Worm (Caenorhabditis elegans) whole organism, L2 larva: ENCODE data around the gene gcy-11.
A peak's percentile ranks its signal among the peaks of the same experiment; 100 is the strongest.

Source experiments
- F13H6.1 ChIP-seq: sonication (generic microtip); optimal IDR thresholded peaks from 2 replicates; lab custom pipeline; 2016; ENCODE audit warnings: missing genetic modification characterization, missing compliant biosample characterization
- Y55F3AM.14 ChIP-seq: fragments of 200-800 bp; sonication (Bioruptor generic); optimal IDR thresholded peaks from 2 replicates; lab custom pipeline; 2018; ENCODE audit warnings: mild to moderate bottlenecking, missing genetic modification characterization, missing compliant biosample characterization
- ZK546.5 ChIP-seq: sonication (generic microtip); optimal IDR thresholded peaks from 2 replicates; lab custom pipeline; 2017; ENCODE audit warnings: missing biosample characterization, missing genetic modification characterization
- aly-2 ChIP-seq: fragments of 150-350 bp; optimal IDR thresholded peaks from 2 replicates; lab custom pipeline; 2014; ENCODE audit warnings: missing biosample characterization, missing genetic modification characterization
- ama-1 ChIP-seq: fragments of 150-350 bp; optimal IDR thresholded peaks from 2 replicates; lab custom pipeline; 2018; ENCODE audit warnings: inconsistent platforms
- ceh-82 ChIP-seq: fragments of 150-350 bp; optimal IDR thresholded peaks from 2 replicates; lab custom pipeline; 2014; ENCODE audit warnings: missing biosample characterization, missing genetic modification characterization
- crh-2 ChIP-seq: sonication (generic microtip); optimal IDR thresholded peaks from 2 replicates; lab custom pipeline; 2017; ENCODE audit warnings: missing biosample characterization, missing genetic modification characterization
- dmd-4 ChIP-seq: sonication (generic microtip); optimal IDR thresholded peaks from 2 replicates; lab custom pipeline; 2017; ENCODE audit warnings: missing biosample characterization, missing genetic modification characterization
- egl-27 ChIP-seq: sonication (generic microtip); optimal IDR thresholded peaks from 3 replicates; lab custom pipeline; 2017; ENCODE audit warnings: missing biosample characterization, missing genetic modification reagents, missing genetic modification characterization
- elt-1 ChIP-seq: fragments of 150-350 bp; optimal IDR thresholded peaks from 2 replicates; lab custom pipeline; 2014; ENCODE audit warnings: missing biosample characterization, missing genetic modification characterization
- elt-3 ChIP-seq: sonication (generic microtip); optimal IDR thresholded peaks from 2 replicates; lab custom pipeline; 2017; ENCODE audit warnings: missing biosample characterization, missing genetic modification characterization
- fos-1 ChIP-seq: fragments of 150-350 bp; optimal IDR thresholded peaks from 2 replicates; lab custom pipeline; 2014; ENCODE audit warnings: missing biosample characterization, missing genetic modification characterization
- gmeb-1 ChIP-seq: fragments of 150-350 bp; optimal IDR thresholded peaks from 2 replicates; lab custom pipeline; 2014; ENCODE audit warnings: missing biosample characterization, missing genetic modification characterization
- lin-11 ChIP-seq: fragments of 150-350 bp; sonication (generic microtip); optimal IDR thresholded peaks from 2 replicates; lab custom pipeline; 2014; ENCODE audit warnings: missing biosample characterization, missing genetic modification characterization, inconsistent platforms, mixed read lengths
- lin-39 ChIP-seq: fragments of 150-350 bp; optimal IDR thresholded peaks from 2 replicates; lab custom pipeline; 2014; ENCODE audit warnings: missing biosample characterization, missing genetic modification reagents, missing genetic modification characterization
- lsy-2 ChIP-seq, 2 experiments: fragments of 150-350 bp in 1 of 2; sonication (generic microtip) in 1 of 2; optimal IDR thresholded peaks; 2 replicates each; lab custom pipeline; 2014 to 2017; ENCODE audit warnings: missing biosample characterization in 2 of 2, missing genetic modification characterization in 2 of 2
- mab-5 ChIP-seq: fragments of 150-350 bp; optimal IDR thresholded peaks from 2 replicates; lab custom pipeline; 2014; ENCODE audit warnings: missing biosample characterization, missing genetic modification characterization
- mbf-1 ChIP-seq: sonication (generic microtip); optimal IDR thresholded peaks from 2 replicates; lab custom pipeline; 2017; ENCODE audit warnings: missing biosample characterization, missing genetic modification characterization
- nhr-12 ChIP-seq: fragments of 150-350 bp; optimal IDR thresholded peaks from 2 replicates; lab custom pipeline; 2014; ENCODE audit warnings: missing biosample characterization, missing genetic modification characterization
- nhr-23 ChIP-seq: fragments of 150-350 bp; optimal IDR thresholded peaks from 2 replicates; lab custom pipeline; 2014; ENCODE audit warnings: missing biosample characterization, missing genetic modification reagents, missing genetic modification characterization
- nhr-25 ChIP-seq: fragments of 150-350 bp; sonication (generic microtip); optimal IDR thresholded peaks from 3 replicates; lab custom pipeline; 2014; ENCODE audit warnings: missing biosample characterization, missing genetic modification characterization
- peb-1 ChIP-seq: fragments of 150-350 bp; optimal IDR thresholded peaks from 2 replicates; lab custom pipeline; 2014; ENCODE audit warnings: missing biosample characterization, missing genetic modification characterization
- sem-4 ChIP-seq: fragments of 150-350 bp; optimal IDR thresholded peaks from 2 replicates; lab custom pipeline; 2014; ENCODE audit warnings: missing biosample characterization, missing genetic modification reagents, missing genetic modification characterization
- skn-1 ChIP-seq: sonication (generic microtip); optimal IDR thresholded peaks from 2 replicates; lab custom pipeline; 2017; ENCODE audit warnings: missing biosample characterization, missing genetic modification characterization
- sma-3 ChIP-seq: sonication (generic microtip); optimal IDR thresholded peaks from 2 replicates; lab custom pipeline; 2016; ENCODE audit warnings: missing genetic modification reagents, missing genetic modification characterization, missing compliant biosample characterization
- sma-9 ChIP-seq, 2 experiments: fragments of 150-350 bp in 1 of 2; sonication (generic microtip) in 1 of 2; optimal IDR thresholded peaks; 2 replicates each; lab custom pipeline; 2014 to 2016; ENCODE audit warnings: missing genetic modification characterization in 2 of 2, mild to moderate bottlenecking in 1 of 2, missing biosample characterization in 1 of 2, missing compliant biosample characterization in 1 of 2, missing genetic modification reagents in 1 of 2, moderate library complexity in 1 of 2
- snpc-4 ChIP-seq: fragments of 150-350 bp; optimal IDR thresholded peaks from 2 replicates; lab custom pipeline; 2014; ENCODE audit warnings: missing biosample characterization, missing genetic modification characterization
- unc-39 ChIP-seq: fragments of 150-350 bp; optimal IDR thresholded peaks from 2 replicates; lab custom pipeline; 2014; ENCODE audit warnings: missing biosample characterization, missing genetic modification characterization
- unc-55 ChIP-seq: fragments of 150-350 bp; sonication (generic microtip); optimal IDR thresholded peaks from 3 replicates; lab custom pipeline; 2014; ENCODE audit warnings: missing biosample characterization, missing genetic modification reagents, missing genetic modification characterization
- unc-62 ChIP-seq: fragments of 150-350 bp; optimal IDR thresholded peaks from 2 replicates; lab custom pipeline; 2014; ENCODE audit warnings: missing biosample characterization, missing genetic modification reagents, missing genetic modification characterization
- zag-1 ChIP-seq: fragments of 150-350 bp; optimal IDR thresholded peaks from 2 replicates; lab custom pipeline; 2014; ENCODE audit warnings: missing biosample characterization, missing genetic modification characterization
- ztf-1 ChIP-seq: fragments of 200-800 bp; sonication (Bioruptor generic); conservative IDR thresholded peaks from 2 replicates; pipeline ENCODE4 v1.3.6; 2022; ENCODE audit warnings: missing genetic modification characterization, missing compliant biosample characterization
- ztf-11 ChIP-seq: sonication (generic microtip); optimal IDR thresholded peaks from 2 replicates; lab custom pipeline; 2017; ENCODE audit warnings: missing biosample characterization, missing genetic modification characterization
- ztf-4 ChIP-seq: fragments of 150-350 bp; optimal IDR thresholded peaks from 2 replicates; lab custom pipeline; 2014; ENCODE audit warnings: missing biosample characterization, missing genetic modification characterization

gcy-11 gene

DNA sequence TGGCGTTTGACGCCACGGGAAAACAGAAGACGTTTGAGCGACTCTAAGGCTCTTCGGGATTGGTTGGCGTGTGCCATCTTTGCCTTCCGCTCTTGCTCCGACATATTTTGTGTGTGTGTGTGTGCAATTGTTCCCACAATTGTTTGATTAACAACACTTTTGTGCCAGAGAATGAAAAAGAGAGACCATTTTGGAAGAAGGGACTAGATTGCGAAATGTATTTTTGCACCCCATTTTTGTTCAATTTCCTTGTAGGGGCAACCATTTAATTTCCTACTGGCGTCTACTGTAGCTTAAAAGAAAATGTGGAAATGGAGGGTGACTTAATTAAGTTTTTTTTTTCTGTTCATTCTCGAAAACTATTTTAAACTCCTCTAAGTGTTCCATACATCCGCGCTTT is 53.2 kb downstream of the gcy-11 start:
- TF ChIP-seq nhr-23 (tag; lab: Kevin White, UChicago): no peak
- TF ChIP-seq mbf-1 (tag; lab: Kevin White, UChicago): no peak
- peak; percentile 8 for TF ChIP-seq sma-9 (GFP tag; optimal IDR thresholded peaks at IDR 0.05; lab: Kevin White, UChicago)
- no peak for TF ChIP-seq sma-9 (tag; optimal IDR thresholded peaks at IDR 0.05; lab: Kevin White, UChicago)
- no peak for TF ChIP-seq mab-5 (tag; lab: Kevin White, UChicago)
- TF ChIP-seq snpc-4: no peak
- no peak for TF ChIP-seq unc-39 (tag; lab: Kevin White, UChicago)
- no peak for TF ChIP-seq unc-62
- no peak for TF ChIP-seq Y55F3AM.14 (GFP tag; lab: Kevin White, UChicago)
- TF ChIP-seq ceh-82 (tag; lab: Kevin White, UChicago): no peak
- TF ChIP-seq dmd-4 (tag; lab: Kevin White, UChicago): no peak
- no peak for TF ChIP-seq sma-3
- TF ChIP-seq zag-1 (tag; lab: Kevin White, UChicago): peak; percentile 20
- no peak for TF ChIP-seq ztf-1 (GFP tag; lab: Robert Waterston, UW)
- TF ChIP-seq elt-1 (tag; lab: Kevin White, UChicago): no peak
- TF ChIP-seq unc-55 (GFP tag; lab: Kevin White, UChicago): no peak
- no peak for TF ChIP-seq F13H6.1 (tag; lab: Kevin White, UChicago)
- no peak for TF ChIP-seq crh-2
- no peak for TF ChIP-seq skn-1 (tag; lab: Kevin White, UChicago)
- no peak for TF ChIP-seq elt-3 (tag; lab: Kevin White, UChicago)
- TF ChIP-seq sem-4 (tag; lab: Kevin White, UChicago): peak; percentile 1
- no peak for TF ChIP-seq egl-27
- TF ChIP-seq gmeb-1 (tag; lab: Kevin White, UChicago): no peak
- no peak for TF ChIP-seq ZK546.5 (tag; lab: Kevin White, UChicago)
- TF ChIP-seq lsy-2 (tag; optimal IDR thresholded peaks at IDR 0.05; lab: Kevin White, UChicago): peak in 1 of 2 experiments; percentile 24

DNA sequence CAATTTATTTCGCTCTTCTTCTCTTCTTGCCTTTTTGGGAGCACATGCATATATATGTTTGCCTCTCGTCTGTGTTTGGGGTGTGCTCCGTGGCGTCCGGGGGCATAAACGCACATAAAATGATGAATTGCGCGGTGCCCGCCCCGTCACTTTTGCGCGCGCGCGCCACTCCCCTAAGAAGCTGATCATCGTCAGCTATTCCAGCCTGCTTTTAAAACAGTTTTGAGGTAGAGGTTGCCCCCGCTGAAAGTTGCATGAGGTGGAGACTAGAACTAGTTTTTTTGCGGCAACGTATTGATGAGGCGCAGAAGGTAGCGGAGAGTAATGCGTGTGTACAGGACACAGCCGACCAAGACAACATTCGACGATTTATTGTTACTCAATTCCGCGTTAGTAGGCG is 55.7 kb downstream of the gcy-11 start:
- TF ChIP-seq mab-5 (tag; lab: Kevin White, UChicago) (peak; percentile 11), ama-1 (lab: Kevin White, UChicago) (no peak)

DNA sequence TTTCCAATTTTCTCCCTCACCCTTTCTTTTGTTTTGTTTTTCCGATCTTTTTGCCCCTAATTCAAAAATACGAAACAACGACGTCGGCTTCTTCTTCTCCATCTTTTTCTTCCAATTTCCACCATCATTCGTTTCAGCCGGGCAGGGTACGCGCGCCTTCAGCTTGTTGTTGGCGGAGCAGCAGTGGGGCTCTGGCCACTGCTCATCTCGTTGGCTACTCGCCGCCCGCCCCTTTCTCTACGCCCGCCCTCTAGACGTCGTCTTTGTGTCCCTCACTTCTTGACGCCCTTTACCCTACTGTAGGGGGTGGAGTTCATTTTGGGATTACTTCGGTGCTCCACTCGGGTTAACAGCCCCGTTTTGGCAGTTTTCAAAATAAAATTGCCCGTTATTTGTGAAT is 56.4 kb downstream of the gcy-11 start:
- TF ChIP-seq crh-2 (no peak), gmeb-1 (tag; lab: Kevin White, UChicago) (no peak), peb-1 (tag; lab: Kevin White, UChicago) (no peak), mbf-1 (tag; lab: Kevin White, UChicago) (no peak), ceh-82 (tag; lab: Kevin White, UChicago) (no peak), ztf-4 (tag; lab: Kevin White, UChicago) (no peak), ztf-11 (no peak), lin-11 (no peak), aly-2 (no peak), unc-55 (GFP tag; lab: Kevin White, UChicago) (no peak), mab-5 (tag; lab: Kevin White, UChicago) (no peak)

DNA sequence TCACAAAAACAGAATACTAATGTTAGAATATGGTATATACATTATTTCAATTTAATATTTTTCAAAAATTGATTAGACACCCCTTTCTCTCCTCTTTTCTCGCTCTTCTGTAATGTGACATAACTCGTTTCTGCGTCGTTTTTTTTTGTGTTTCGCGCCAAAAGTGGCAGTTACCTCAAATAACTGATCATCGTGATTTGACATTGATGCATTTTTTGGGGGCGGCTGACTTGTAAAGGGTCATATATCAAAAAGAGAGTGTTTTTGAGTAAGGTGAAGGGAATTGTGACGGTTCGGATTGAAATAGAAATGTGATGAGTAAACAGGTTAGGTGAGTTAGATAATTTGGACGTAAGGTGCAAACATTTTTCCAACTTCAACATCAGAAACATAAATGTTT is 57.4 kb downstream of the gcy-11 start:
- TF ChIP-seq nhr-12 (tag; lab: Kevin White, UChicago): no peak
- TF ChIP-seq fos-1 (tag; lab: Kevin White, UChicago): no peak
- peak; percentile 66 for TF ChIP-seq nhr-25 (tag; lab: Kevin White, UChicago)
- TF ChIP-seq lsy-2 (tag; optimal IDR thresholded peaks at IDR 0.05; lab: Kevin White, UChicago): no peak
- TF ChIP-seq lin-39: no peak
- no peak for TF ChIP-seq ceh-82 (tag; lab: Kevin White, UChicago)
